Fruit fly (Drosophila melanogaster): ENCODE measurements around the gene Vm26Aa.

Gene Vm26Aa

dm6 chr2L:5982334-5982987 lies 22.3 kb upstream of the Vm26Aa start:
- TF ChIP-seq insv (optimal IDR thresholded peaks at IDR 0.05) (no peak), Sin3A (optimal IDR thresholded peaks at IDR 0.05) (no peak), h (optimal IDR thresholded peaks at IDR 0.05) (no peak), ttk (optimal IDR thresholded peaks at IDR 0.05) (no peak), Myc (optimal IDR thresholded peaks at IDR 0.05) (no peak), psq (optimal IDR thresholded peaks at IDR 0.05) (no peak)

- TF ChIP-seq insv (optimal IDR thresholded peaks at IDR 0.05) (no peak), psq (optimal IDR thresholded peaks at IDR 0.05) (no peak), Myc (optimal IDR thresholded peaks at IDR 0.05) (no peak), h (optimal IDR thresholded peaks at IDR 0.05) (no peak), Sin3A (optimal IDR thresholded peaks at IDR 0.05) (no peak), ttk (optimal IDR thresholded peaks at IDR 0.05) (no peak)
Measured at dm6 chr2L:5981433-5982333, 21.5 kb upstream of the Vm26Aa start, which contains the start of gene eIF4A. eIF4A (plus strand) TSS chr2L:5981764.

- TF ChIP-seq Sin3A (optimal IDR thresholded peaks at IDR 0.05) (no peak), psq (optimal IDR thresholded peaks at IDR 0.05) (no peak), h (optimal IDR thresholded peaks at IDR 0.05) (no peak), Myc (optimal IDR thresholded peaks at IDR 0.05) (no peak), insv (optimal IDR thresholded peaks at IDR 0.05) (no peak), ttk (optimal IDR thresholded peaks at IDR 0.05) (no peak)
Measured at dm6 chr2L:5980862-5981432, 20.8 kb upstream of the Vm26Aa start, which contains the start of gene chic. chic (minus strand) TSS chr2L:5981018.

dm6 chr2L:5979957-5980861 lies 20.1 kb upstream of the Vm26Aa start:
- no peak for TF ChIP-seq insv (optimal IDR thresholded peaks at IDR 0.05)

dm6 chr2L:5979055-5979399 lies 18.9 kb upstream of the Vm26Aa start:
- TF ChIP-seq psq (optimal IDR thresholded peaks at IDR 0.05), result no peak
- no peak for TF ChIP-seq Myc (optimal IDR thresholded peaks at IDR 0.05)
- no peak for TF ChIP-seq Sin3A (optimal IDR thresholded peaks at IDR 0.05)
- TF ChIP-seq h (optimal IDR thresholded peaks at IDR 0.05), result no peak
- no peak for TF ChIP-seq ttk (optimal IDR thresholded peaks at IDR 0.05)
- no peak for TF ChIP-seq insv (optimal IDR thresholded peaks at IDR 0.05)

- no peak for TF ChIP-seq h (optimal IDR thresholded peaks at IDR 0.05)
- no peak for TF ChIP-seq Sin3A (optimal IDR thresholded peaks at IDR 0.05)
- no peak for TF ChIP-seq Myc (optimal IDR thresholded peaks at IDR 0.05)
- TF ChIP-seq insv (optimal IDR thresholded peaks at IDR 0.05), result no peak
- no peak for TF ChIP-seq psq (optimal IDR thresholded peaks at IDR 0.05)
- no peak for TF ChIP-seq ttk (optimal IDR thresholded peaks at IDR 0.05)
Measured at dm6 chr2L:5978333-5979054, 18.4 kb upstream of the Vm26Aa start.

- no peak for TF ChIP-seq Sin3A (optimal IDR thresholded peaks at IDR 0.05)
- no peak for TF ChIP-seq insv (optimal IDR thresholded peaks at IDR 0.05)
- no peak for TF ChIP-seq ttk (optimal IDR thresholded peaks at IDR 0.05)
- no peak for TF ChIP-seq h (optimal IDR thresholded peaks at IDR 0.05)
- TF ChIP-seq psq (optimal IDR thresholded peaks at IDR 0.05), result no peak
- no peak for TF ChIP-seq Myc (optimal IDR thresholded peaks at IDR 0.05)
Measured at dm6 chr2L:5977729-5978078, 17.6 kb upstream of the Vm26Aa start.

- TF ChIP-seq h (optimal IDR thresholded peaks at IDR 0.05) (no peak), Sin3A (optimal IDR thresholded peaks at IDR 0.05) (no peak), insv (optimal IDR thresholded peaks at IDR 0.05) (no peak), Myc (optimal IDR thresholded peaks at IDR 0.05) (no peak), ttk (optimal IDR thresholded peaks at IDR 0.05) (no peak), psq (optimal IDR thresholded peaks at IDR 0.05) (no peak)
Measured at dm6 chr2L:5977070-5977728, 17.1 kb upstream of the Vm26Aa start.

- no peak for TF ChIP-seq psq (optimal IDR thresholded peaks at IDR 0.05)
- no peak for TF ChIP-seq h (optimal IDR thresholded peaks at IDR 0.05)
- TF ChIP-seq Sin3A (optimal IDR thresholded peaks at IDR 0.05), result no peak
- TF ChIP-seq Myc (optimal IDR thresholded peaks at IDR 0.05), result no peak
- no peak for TF ChIP-seq ttk (optimal IDR thresholded peaks at IDR 0.05)
- no peak for TF ChIP-seq insv (optimal IDR thresholded peaks at IDR 0.05)
Measured at dm6 chr2L:5975601-5976000, 15.5 kb upstream of the Vm26Aa start.

- TF ChIP-seq psq (optimal IDR thresholded peaks at IDR 0.05) (no peak), ttk (optimal IDR thresholded peaks at IDR 0.05) (no peak), h (optimal IDR thresholded peaks at IDR 0.05) (no peak), insv (optimal IDR thresholded peaks at IDR 0.05) (no peak), Myc (optimal IDR thresholded peaks at IDR 0.05) (no peak), Sin3A (optimal IDR thresholded peaks at IDR 0.05) (no peak)
Measured at dm6 chr2L:5975025-5975539, 14.9 kb upstream of the Vm26Aa start.
